Worm (Caenorhabditis elegans): ENCODE results near the gene Y53F4B.43.

The Y53F4B.43 gene

DNA sequence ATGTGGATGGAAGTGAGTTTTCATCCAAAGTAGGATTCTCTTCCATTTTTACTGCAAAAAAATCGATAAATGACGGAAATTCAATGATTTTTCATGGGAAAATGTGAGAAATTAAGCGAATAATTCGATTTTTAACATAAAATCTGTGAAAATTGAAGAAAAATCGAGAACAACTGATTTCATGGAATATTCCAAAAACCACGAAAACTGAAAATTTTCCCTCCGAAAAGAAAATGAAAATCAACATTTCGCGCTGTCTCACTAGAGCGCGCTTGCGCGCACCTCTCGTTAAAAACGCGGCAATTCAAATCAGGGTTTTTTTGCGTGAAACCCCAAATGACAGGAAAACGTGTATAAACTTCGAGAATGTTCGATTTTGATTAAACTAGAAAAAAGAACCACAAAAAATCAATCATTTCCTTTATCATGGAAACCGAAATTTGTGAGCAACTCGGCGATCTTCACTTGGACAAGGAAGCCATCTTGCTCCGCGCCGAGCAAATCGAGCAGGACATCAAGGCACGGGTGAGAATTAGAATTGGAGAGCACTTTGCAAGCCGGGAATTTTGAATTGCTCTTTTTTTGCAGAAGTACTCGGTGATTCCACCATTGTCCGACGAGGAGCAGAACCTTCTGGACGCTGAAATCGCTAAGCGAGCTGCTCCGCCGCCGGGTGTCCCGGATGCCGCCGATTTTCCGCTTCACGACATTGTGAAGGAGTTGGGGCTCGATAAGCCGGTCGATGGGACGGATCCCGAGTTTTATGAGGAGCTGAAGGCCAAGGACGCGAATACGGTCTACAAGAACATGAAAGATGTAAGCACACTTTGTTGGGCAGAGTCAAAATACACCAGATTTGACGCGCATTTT is 22.3 kb downstream of the Y53F4B.43 start, which contains the start of the genes Y53F4B.9 and Y53F4B.11:
Y53F4B.9 (minus strand) TSS at position 51 of the 870 bp plus-strand sequence.
Y53F4B.11 (plus strand) TSS at position 383 of the 870 bp plus-strand sequence.
- TF ChIP-seq T22C8.4 (GFP tag; IDR thresholded peaks at IDR 0.05): no peak
- peak; percentile 4 for TF ChIP-seq cog-1 (tag; optimal IDR thresholded peaks at IDR 0.05)

DNA sequence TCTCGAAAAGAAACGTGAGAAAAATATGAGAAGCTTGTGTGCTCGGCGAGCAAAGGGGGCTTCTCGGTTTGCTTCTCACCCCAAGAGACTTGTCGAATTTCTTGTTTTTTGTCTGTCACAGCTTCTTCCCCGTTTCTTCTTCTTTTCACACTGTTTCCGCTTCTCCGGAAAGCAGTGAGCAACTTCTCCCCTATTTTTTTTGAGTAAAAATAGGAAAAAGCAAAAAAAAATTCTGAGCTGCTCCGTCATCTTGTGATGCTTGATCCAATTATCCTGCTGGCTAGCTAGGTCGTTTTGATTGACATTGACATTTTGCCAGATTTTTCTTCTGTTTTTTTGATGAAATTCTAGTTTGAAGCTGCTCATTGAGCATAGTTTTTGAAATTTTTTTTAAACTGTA is 26.1 kb downstream of the Y53F4B.43 start, which contains the start of gene Y53F4B.51:
Y53F4B.51 (minus strand) TSS at position 63 of the 400 bp plus-strand sequence.
- TF ChIP-seq ztf-23 (GFP tag; IDR thresholded peaks at IDR 0.05): no peak
- TF ChIP-seq med-1 (GFP tag; optimal IDR thresholded peaks at IDR 0.05; ENCODE audit: insufficient read depth): no peak
- no peak for TF ChIP-seq flt-1 (GFP tag; IDR thresholded peaks at IDR 0.05)
- no peak for TF ChIP-seq T22C8.4 (GFP tag; IDR thresholded peaks at IDR 0.05)
- no peak for TF ChIP-seq ref-1 (GFP tag; conservative IDR thresholded peaks at IDR 0.05)
- no peak for TF ChIP-seq ztf-29 (GFP tag; IDR thresholded peaks at IDR 0.05)
- no peak for TF ChIP-seq cog-1 (tag; optimal IDR thresholded peaks at IDR 0.05)
- no peak for TF ChIP-seq klf-2 (GFP tag; conservative IDR thresholded peaks at IDR 0.05)
- no peak for TF ChIP-seq tab-1 (GFP tag; IDR thresholded peaks at IDR 0.05)

DNA sequence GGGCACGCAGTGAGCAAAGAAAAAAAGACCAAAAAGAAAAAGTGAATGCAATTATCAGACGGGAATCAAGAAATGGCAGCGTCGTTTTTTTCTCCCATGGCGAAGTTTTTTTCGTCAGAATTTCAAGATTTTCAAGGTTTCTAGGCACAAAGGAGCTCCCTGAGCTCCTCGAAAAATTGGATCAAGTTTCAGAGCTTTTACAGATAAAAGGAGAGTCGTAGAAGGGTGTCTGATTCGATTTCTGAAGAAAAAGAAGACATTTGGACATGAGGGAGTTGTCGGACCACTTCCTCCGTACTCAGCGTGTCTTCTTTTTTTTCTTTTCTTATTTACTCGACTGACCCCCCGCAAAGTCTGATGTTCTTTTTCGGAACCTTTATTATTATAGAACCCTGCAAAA is 27.4 kb downstream of the Y53F4B.43 start:
- TF ChIP-seq med-1 (GFP tag; optimal IDR thresholded peaks at IDR 0.05; ENCODE audit: insufficient read depth) (no peak), cog-1 (tag; optimal IDR thresholded peaks at IDR 0.05) (no peak), ztf-29 (GFP tag; IDR thresholded peaks at IDR 0.05) (no peak), klf-2 (GFP tag; conservative IDR thresholded peaks at IDR 0.05) (no peak), ztf-23 (GFP tag; IDR thresholded peaks at IDR 0.05) (no peak), ref-1 (GFP tag; conservative IDR thresholded peaks at IDR 0.05) (no peak), tab-1 (GFP tag; IDR thresholded peaks at IDR 0.05) (no peak)

ce11 chrII:15018923-15019322 is 30.7 kb downstream of the Y53F4B.43 start, which contains the start of gene Y53F4B.12:
Y53F4B.12 (plus strand) TSS chrII:15019223.
- TF ChIP-seq T22C8.4 (GFP tag; IDR thresholded peaks at IDR 0.05) (no peak), cog-1 (tag; optimal IDR thresholded peaks at IDR 0.05) (no peak), flt-1 (GFP tag; IDR thresholded peaks at IDR 0.05) (no peak), med-1 (GFP tag; optimal IDR thresholded peaks at IDR 0.05; ENCODE audit: insufficient read depth) (no peak)

DNA sequence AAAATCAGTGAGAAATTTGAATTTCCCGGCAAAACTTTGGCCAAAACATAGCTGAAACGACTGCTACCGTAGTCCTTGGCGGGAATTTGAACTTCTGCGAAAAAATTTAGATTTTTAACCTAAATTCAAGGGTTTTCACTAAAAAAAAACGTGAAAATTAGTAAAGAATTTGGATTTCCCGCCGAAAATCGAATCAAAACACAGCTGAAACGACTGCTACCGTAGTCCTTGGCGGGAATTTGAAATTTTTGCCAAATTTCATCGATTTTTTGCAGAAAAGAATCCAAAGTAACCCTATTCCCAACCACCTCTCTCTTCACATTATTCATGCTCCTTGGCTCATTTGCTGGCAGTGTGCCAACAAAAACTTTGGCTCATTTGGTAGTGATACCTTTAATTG is 36.8 kb downstream of the Y53F4B.43 start:
- TF ChIP-seq tab-1 (GFP tag; IDR thresholded peaks at IDR 0.05) (no peak), cog-1 (tag; optimal IDR thresholded peaks at IDR 0.05) (no peak), ztf-29 (GFP tag; IDR thresholded peaks at IDR 0.05) (no peak), flt-1 (GFP tag; IDR thresholded peaks at IDR 0.05) (no peak), ztf-23 (GFP tag; IDR thresholded peaks at IDR 0.05) (no peak), klf-2 (GFP tag; conservative IDR thresholded peaks at IDR 0.05) (no peak), med-1 (GFP tag; optimal IDR thresholded peaks at IDR 0.05; ENCODE audit: insufficient read depth) (no peak), T22C8.4 (GFP tag; IDR thresholded peaks at IDR 0.05) (no peak), ref-1 (GFP tag; conservative IDR thresholded peaks at IDR 0.05) (no peak)

- peak; percentile 70; the same call in 1 of the 2 replicates for TF ChIP-seq ztf-23 (GFP tag; IDR thresholded peaks at IDR 0.05)
- TF ChIP-seq cog-1 (tag; optimal IDR thresholded peaks at IDR 0.05): peak; percentile 69
- no peak; the same call in 1 of the 2 replicates for TF ChIP-seq ref-1 (GFP tag; conservative IDR thresholded peaks at IDR 0.05)
- no peak for TF ChIP-seq klf-2 (GFP tag; conservative IDR thresholded peaks at IDR 0.05)
- TF ChIP-seq T22C8.4 (GFP tag; IDR thresholded peaks at IDR 0.05): no peak
- peak; percentile 64; the same call in 1 of the 2 replicates for TF ChIP-seq flt-1 (GFP tag; IDR thresholded peaks at IDR 0.05)
- TF ChIP-seq ztf-29 (GFP tag; IDR thresholded peaks at IDR 0.05): no peak
- TF ChIP-seq tab-1 (GFP tag; IDR thresholded peaks at IDR 0.05): no peak
- no peak for TF ChIP-seq med-1 (GFP tag; optimal IDR thresholded peaks at IDR 0.05; ENCODE audit: insufficient read depth)
Observed at ce11 chrII:15025599-15026164, 37.4 kb downstream of the Y53F4B.43 start, which contains the start of gene cmtr-1. cmtr-1 (plus strand) TSS chrII:15026114.

DNA sequence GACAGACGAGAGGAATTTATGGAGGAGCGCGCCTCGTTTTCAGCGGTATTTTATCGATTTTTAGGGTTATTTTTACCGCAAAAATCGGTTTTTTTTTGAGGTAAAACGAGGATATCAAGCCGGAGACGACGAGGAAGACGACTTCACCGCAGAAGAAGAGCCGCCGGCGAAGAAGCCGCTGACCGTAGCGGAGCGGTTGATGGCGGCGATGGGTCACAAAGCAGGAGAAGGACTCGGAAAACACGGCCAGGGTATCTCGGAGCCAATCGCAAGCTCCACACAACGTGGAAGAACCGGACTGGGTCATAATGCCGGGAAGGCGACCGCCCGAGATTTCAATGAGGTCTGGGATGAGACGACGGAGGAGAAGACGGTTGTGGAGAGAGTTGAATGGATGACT is 38.1 kb downstream of the Y53F4B.43 start:
- TF ChIP-seq tab-1 (GFP tag; IDR thresholded peaks at IDR 0.05) (no peak), ref-1 (GFP tag; conservative IDR thresholded peaks at IDR 0.05) (no peak), flt-1 (GFP tag; IDR thresholded peaks at IDR 0.05) (no peak), klf-2 (GFP tag; conservative IDR thresholded peaks at IDR 0.05) (no peak), cog-1 (tag; optimal IDR thresholded peaks at IDR 0.05) (no peak), ztf-29 (GFP tag; IDR thresholded peaks at IDR 0.05) (no peak), ztf-23 (GFP tag; IDR thresholded peaks at IDR 0.05) (no peak), med-1 (GFP tag; optimal IDR thresholded peaks at IDR 0.05; ENCODE audit: insufficient read depth) (no peak), T22C8.4 (GFP tag; IDR thresholded peaks at IDR 0.05) (no peak)

DNA sequence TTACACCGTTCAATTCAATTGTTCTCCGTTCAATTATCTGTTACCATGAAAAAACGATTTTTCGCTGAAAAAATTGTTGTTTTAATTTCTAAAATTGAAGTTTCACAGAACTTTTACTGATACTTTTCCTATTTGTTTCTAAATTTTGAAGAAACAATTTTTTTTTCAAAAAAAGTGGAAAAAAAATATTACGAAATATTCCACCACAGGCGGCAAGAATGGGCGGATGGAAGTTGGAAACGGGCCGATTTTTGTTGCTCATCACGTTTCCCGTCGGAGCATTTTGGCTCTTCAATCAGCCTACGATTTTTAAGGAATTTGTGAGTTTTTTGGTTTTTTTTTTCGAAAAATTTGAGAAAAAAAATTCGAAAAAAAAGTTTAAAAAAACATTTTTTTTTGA is 49.5 kb downstream of the Y53F4B.43 start, which contains the start of gene Y53F4B.14:
Y53F4B.14 (plus strand) TSS at position 210 of the 400 bp plus-strand sequence.
- no peak for TF ChIP-seq T22C8.4 (GFP tag; IDR thresholded peaks at IDR 0.05)

DNA sequence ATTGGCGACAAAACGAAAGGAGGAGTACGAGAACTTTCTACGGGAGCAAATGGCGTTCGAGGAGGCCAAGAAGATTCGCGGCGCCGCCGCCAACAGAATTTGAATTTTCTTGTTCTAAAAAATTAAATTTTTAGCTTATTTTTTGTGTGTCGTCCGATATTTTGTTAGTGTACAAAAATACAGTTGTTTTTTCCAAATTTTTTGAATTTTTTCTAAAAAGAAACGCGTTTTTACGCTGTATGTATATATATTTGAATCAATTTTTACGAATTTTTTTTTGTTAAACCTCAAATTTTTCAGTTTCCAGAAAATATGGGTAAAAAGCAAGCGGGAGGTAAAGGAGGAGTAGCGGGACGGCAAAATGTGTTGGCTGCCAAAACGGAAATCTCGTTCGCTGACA is 50.8 kb downstream of the Y53F4B.43 start, which contains the start of gene trip-4:
trip-4 (plus strand) TSS at position 301 of the 400 bp plus-strand sequence.
- no peak for TF ChIP-seq T22C8.4 (GFP tag; IDR thresholded peaks at IDR 0.05)
- no peak for TF ChIP-seq ref-1 (GFP tag; conservative IDR thresholded peaks at IDR 0.05)
- TF ChIP-seq tab-1 (GFP tag; IDR thresholded peaks at IDR 0.05): no peak
- no peak for TF ChIP-seq cog-1 (tag; optimal IDR thresholded peaks at IDR 0.05)
- no peak for TF ChIP-seq flt-1 (GFP tag; IDR thresholded peaks at IDR 0.05)
- TF ChIP-seq ztf-29 (GFP tag; IDR thresholded peaks at IDR 0.05): no peak
- TF ChIP-seq klf-2 (GFP tag; conservative IDR thresholded peaks at IDR 0.05): no peak
- TF ChIP-seq med-1 (GFP tag; optimal IDR thresholded peaks at IDR 0.05; ENCODE audit: insufficient read depth): no peak
- TF ChIP-seq ztf-23 (GFP tag; IDR thresholded peaks at IDR 0.05): no peak
